Fruit fly (Drosophila melanogaster) whole organism, prepupa: ENCODE results near the gene tkv.

Experiments used
- Blimp-1 ChIP-seq: fragments of 200-800 bp; sonication (Bioruptor generic); optimal IDR thresholded peaks from 3 replicates; lab custom pipeline; 2017; ENCODE audit warnings: missing biosample characterization, missing genetic modification characterization, mild to moderate bottlenecking, moderate library complexity, missing genetic modification reagents
- CG4318 ChIP-seq: fragments of 200-800 bp; sonication (Bioruptor generic); optimal IDR thresholded peaks from 3 replicates; lab custom pipeline; 2017; ENCODE audit warnings: missing biosample characterization, mild to moderate bottlenecking, missing genetic modification characterization
- CG8119 ChIP-seq: fragments of 200-800 bp; sonication (Bioruptor generic); IDR thresholded peaks from 3 replicates; pipeline ENCODE4 v1.3.6; 2022; ENCODE audit warnings: missing biosample characterization, missing genetic modification characterization
- CG9139 ChIP-seq: fragments of 200-800 bp; sonication (Bioruptor generic); optimal IDR thresholded peaks from 3 replicates; lab custom pipeline; 2017; ENCODE audit warnings: missing biosample characterization, mild to moderate bottlenecking, missing genetic modification characterization
- dsx ChIP-seq: fragments of 200-800 bp; optimal IDR thresholded peaks from 3 replicates; lab custom pipeline; 2019; ENCODE audit warnings: missing biosample characterization, mild to moderate bottlenecking, missing genetic modification characterization, moderate library complexity; ENCODE audit not compliant: poor library complexity, severe bottlenecking
- esn ChIP-seq: fragments of 200-800 bp; sonication (Bioruptor generic); optimal IDR thresholded peaks from 2 replicates; lab custom pipeline; 2016; ENCODE audit warnings: missing biosample characterization, mild to moderate bottlenecking, missing genetic modification characterization, moderate library complexity
- net ChIP-seq: fragments of 200-800 bp; sonication (Bioruptor generic); optimal IDR thresholded peaks from 3 replicates; lab custom pipeline; 2016; ENCODE audit warnings: missing biosample characterization, missing genetic modification characterization
- salr ChIP-seq, 2 experiments: fragments of 200-800 bp; sonication (Bioruptor generic); optimal IDR thresholded peaks; 3 replicates each; lab custom pipeline; 2016 to 2018; ENCODE audit warnings: missing biosample characterization in 2 of 2, missing genetic modification characterization in 2 of 2, mild to moderate bottlenecking in 1 of 2

dm6 chr2L:5284820-5285219 is 13.6 kb upstream of the tkv start:
- no peak for TF ChIP-seq CG9139
- TF ChIP-seq CG4318 (GFP tag; lab: Kevin White, UChicago) = no peak
- no peak for TF ChIP-seq CG8119 (GFP tag; lab: Robert Waterston, UW)
- no peak for TF ChIP-seq Blimp-1 (GFP tag; lab: Kevin White, UChicago)
- no peak for TF ChIP-seq esn
- peak; percentile 10 for TF ChIP-seq dsx (GFP tag; lab: Kevin White, UChicago)
- no peak for TF ChIP-seq net (GFP tag; lab: Kevin White, UChicago)
- TF ChIP-seq salr (GFP tag; optimal IDR thresholded peaks at IDR 0.05; lab: Kevin White, UChicago) = no peak
